Worm (Caenorhabditis elegans) whole organism, young adult: ENCODE results near the gene Y50D4C.5.
A peak's percentile ranks its signal among the peaks of the same experiment; 100 is the strongest.

Experiments
- B0261.1 ChIP-seq: sonication (generic microtip); optimal IDR thresholded peaks from 2 replicates; lab custom pipeline; 2016; ENCODE audit warnings: mild to moderate bottlenecking, missing genetic modification characterization, moderate library complexity, missing compliant biosample characterization
- C17E4.6 ChIP-seq: fragments of 200-800 bp; sonication (Bioruptor generic); IDR thresholded peaks from 2 replicates; pipeline ENCODE4 v1.3.6; 2022; ENCODE audit warnings: missing genetic modification reagents, missing genetic modification characterization, missing compliant biosample characterization
- F22D6.2 ChIP-seq: sonication (generic microtip); optimal IDR thresholded peaks from 2 replicates; lab custom pipeline; 2016; ENCODE audit warnings: mild to moderate bottlenecking, missing genetic modification characterization, missing compliant biosample characterization
- Y95B8A.8 ChIP-seq: fragments of 200-800 bp; sonication (Bioruptor generic); IDR thresholded peaks from 2 replicates; pipeline ENCODE4 v1.3.6; 2022; ENCODE audit warnings: missing genetic modification reagents, missing genetic modification characterization, missing compliant biosample characterization
- akir-1 ChIP-seq: fragments of 200-800 bp; sonication (Bioruptor generic); optimal IDR thresholded peaks from 2 replicates; lab custom pipeline; 2018; ENCODE audit warnings: mild to moderate bottlenecking, missing genetic modification characterization, moderate library complexity, missing compliant biosample characterization
- ama-1 ChIP-seq, 3 experiments: fragments of 150-350 bp in 1 of 3; sonication (generic microtip) in 2 of 3; optimal IDR thresholded peaks; 2 replicates each; lab custom pipeline; 2014 to 2018; ENCODE audit warnings: missing biosample characterization in 2 of 3, missing genetic modification characterization in 2 of 3, missing genetic modification reagents in 2 of 3
- aptf-2 ChIP-seq: fragments of 200-800 bp; sonication (Bioruptor generic); conservative IDR thresholded peaks from 2 replicates; pipeline ENCODE4 v1.3.6; 2022; ENCODE audit warnings: missing genetic modification reagents, missing genetic modification characterization, missing compliant biosample characterization
- attf-5 ChIP-seq: fragments of 200-800 bp; sonication (Bioruptor generic); optimal IDR thresholded peaks from 2 replicates; lab custom pipeline; 2018; ENCODE audit warnings: mild to moderate bottlenecking, missing genetic modification characterization, missing compliant biosample characterization
- ccch-3 ChIP-seq: fragments of 200-800 bp; sonication (Bioruptor generic); optimal IDR thresholded peaks from 2 replicates; lab custom pipeline; 2018; ENCODE audit warnings: mild to moderate bottlenecking, missing genetic modification characterization, missing compliant biosample characterization
- cebp-1 ChIP-seq, 2 experiments: fragments of 200-800 bp in 1 of 2; sonication (Bioruptor generic) in 1 of 2; sonication (generic microtip) in 1 of 2; IDR thresholded peaks in 1 of 2; optimal IDR thresholded peaks in 1 of 2; 2 replicates each; pipeline versions ENCODE4 v1.3.6 to Lab custom; 2017 to 2022; ENCODE audit warnings: missing compliant biosample characterization in 2 of 2, missing genetic modification characterization in 2 of 2, mild to moderate bottlenecking in 1 of 2, missing genetic modification reagents in 1 of 2, moderate library complexity in 1 of 2
- ceh-100 ChIP-seq: fragments of 200-800 bp; sonication (Bioruptor generic); IDR thresholded peaks from 2 replicates; pipeline ENCODE4 v1.3.6; 2022; ENCODE audit warnings: missing genetic modification reagents, missing genetic modification characterization, missing compliant biosample characterization
- ceh-27 ChIP-seq: fragments of 200-800 bp; sonication (Bioruptor generic); optimal IDR thresholded peaks from 2 replicates; lab custom pipeline; 2018; ENCODE audit warnings: mild to moderate bottlenecking, missing genetic modification characterization, moderate library complexity, missing compliant biosample characterization
- ceh-91 ChIP-seq: fragments of 200-800 bp; sonication (Bioruptor generic); IDR thresholded peaks from 2 replicates; pipeline ENCODE4 v1.3.6; 2022; ENCODE audit warnings: missing genetic modification reagents, missing genetic modification characterization, missing compliant biosample characterization
- dox-1 ChIP-seq: fragments of 200-800 bp; sonication (Bioruptor generic); IDR thresholded peaks from 2 replicates; pipeline ENCODE4 v1.3.6; 2022; ENCODE audit warnings: missing genetic modification reagents, missing genetic modification characterization, missing compliant biosample characterization
- egl-18 ChIP-seq: fragments of 200-800 bp; sonication (Bioruptor generic); IDR thresholded peaks from 2 replicates; pipeline ENCODE4 v1.3.6; 2022; ENCODE audit warnings: missing genetic modification reagents, missing genetic modification characterization, missing compliant biosample characterization
- ekl-4 ChIP-seq: fragments of 200-800 bp; sonication (Bioruptor generic); IDR thresholded peaks from 2 replicates; pipeline ENCODE4 v1.3.6; 2022; ENCODE audit warnings: missing genetic modification reagents, missing genetic modification characterization, missing compliant biosample characterization
- fkh-3 ChIP-seq: sonication (generic microtip); optimal IDR thresholded peaks from 2 replicates; lab custom pipeline; 2016; ENCODE audit warnings: mild to moderate bottlenecking, missing genetic modification characterization, missing compliant biosample characterization
- hmg-1.2 ChIP-seq: fragments of 200-800 bp; sonication (Bioruptor generic); IDR thresholded peaks from 2 replicates; pipeline ENCODE4 v1.3.6; 2022; ENCODE audit warnings: missing genetic modification reagents, missing genetic modification characterization, missing compliant biosample characterization
- hrde-1 ChIP-seq: sonication (generic microtip); optimal IDR thresholded peaks from 2 replicates; lab custom pipeline; 2016; ENCODE audit warnings: missing genetic modification characterization, mild to moderate bottlenecking, missing compliant biosample characterization, moderate library complexity, missing genotype, missing genetic modification reagents, borderline replicate concordance
- let-607 ChIP-seq, 2 experiments: fragments of 200-800 bp in 1 of 2; sonication (Bioruptor generic) in 1 of 2; sonication (generic microtip) in 1 of 2; optimal IDR thresholded peaks; 2 replicates each; lab custom pipeline; 2016 to 2018; ENCODE audit warnings: mild to moderate bottlenecking in 2 of 2, missing compliant biosample characterization in 2 of 2, missing genetic modification characterization in 2 of 2, moderate library complexity in 2 of 2, missing genotype in 1 of 2
- lin-35 ChIP-seq, 3 experiments: fragments of 150-350 bp in 2 of 3; sonication (generic microtip) in 1 of 3; optimal IDR thresholded peaks; 2 replicates each; lab custom pipeline; 2014 to 2018; ENCODE audit warnings: missing biosample characterization in 3 of 3, missing genetic modification characterization in 3 of 3, missing genetic modification reagents in 3 of 3
- lin-40 ChIP-seq: sonication (generic microtip); optimal IDR thresholded peaks from 2 replicates; lab custom pipeline; 2016; ENCODE audit warnings: missing genetic modification characterization, mild to moderate bottlenecking, missing compliant biosample characterization, missing genotype, missing genetic modification reagents
- lsl-1 ChIP-seq: fragments of 200-800 bp; sonication (Bioruptor generic); optimal IDR thresholded peaks from 2 replicates; lab custom pipeline; 2018; ENCODE audit warnings: mild to moderate bottlenecking, missing genetic modification characterization, moderate library complexity, missing compliant biosample characterization
- lsy-27 ChIP-seq: sonication (generic microtip); optimal IDR thresholded peaks from 2 replicates; lab custom pipeline; 2017; ENCODE audit warnings: missing genetic modification characterization, mild to moderate bottlenecking, missing compliant biosample characterization, antibody characterized with exemption, missing genotype, borderline replicate concordance; ENCODE audit not compliant: insufficient read depth
- mxl-1 ChIP-seq: sonication (generic microtip); optimal IDR thresholded peaks from 2 replicates; lab custom pipeline; 2016; ENCODE audit warnings: missing genetic modification characterization, missing compliant biosample characterization
- nhr-80 ChIP-seq: sonication (generic microtip); optimal IDR thresholded peaks from 2 replicates; lab custom pipeline; 2016; ENCODE audit warnings: missing genetic modification characterization, missing compliant biosample characterization
- nhr-90 ChIP-seq: sonication (generic microtip); optimal IDR thresholded peaks from 2 replicates; lab custom pipeline; 2016; ENCODE audit warnings: missing genotype, mild to moderate bottlenecking, missing genetic modification characterization, missing compliant biosample characterization
- pha-4 ChIP-seq: fragments of 150-350 bp; sonication (generic microtip); optimal IDR thresholded peaks from 2 replicates; lab custom pipeline; 2014; ENCODE audit warnings: missing biosample characterization, missing genetic modification reagents, missing genetic modification characterization
- snpc-4 ChIP-seq, 5 experiments: fragments of 150-350 bp in 1 of 5; sonication (generic microtip) in 4 of 5; optimal IDR thresholded peaks; 2 replicates each; lab custom pipeline; 2014 to 2018; ENCODE audit warnings: missing genetic modification characterization in 5 of 5, missing biosample characterization in 3 of 5, antibody characterized with exemption in 2 of 5, mild to moderate bottlenecking in 2 of 5, missing compliant biosample characterization in 2 of 5, missing genotype in 2 of 5, moderate library complexity in 2 of 5, missing genetic modification reagents in 1 of 5
- somi-1 ChIP-seq: fragments of 200-800 bp; sonication (Bioruptor generic); optimal IDR thresholded peaks from 2 replicates; lab custom pipeline; 2018; ENCODE audit warnings: mild to moderate bottlenecking, missing genetic modification characterization, missing compliant biosample characterization
- sptf-2 ChIP-seq: fragments of 200-800 bp; sonication (Bioruptor generic); optimal IDR thresholded peaks from 2 replicates; lab custom pipeline; 2018; ENCODE audit warnings: mild to moderate bottlenecking, missing genetic modification characterization, missing compliant biosample characterization
- tbp1 ChIP-seq: fragments of 200-800 bp; sonication (Bioruptor generic); optimal IDR thresholded peaks from 2 replicates; lab custom pipeline; 2018; ENCODE audit warnings: mild to moderate bottlenecking, missing genetic modification characterization, missing compliant biosample characterization
- unc-62 ChIP-seq: fragments of 150-350 bp; optimal IDR thresholded peaks from 2 replicates; lab custom pipeline; 2014; ENCODE audit warnings: missing biosample characterization, missing genetic modification reagents, missing genetic modification characterization
- zfh-2 ChIP-seq: fragments of 200-800 bp; sonication (Bioruptor generic); conservative IDR thresholded peaks from 2 replicates; pipeline ENCODE4 v1.3.6; 2022; ENCODE audit warnings: missing genetic modification reagents, missing genetic modification characterization, missing compliant biosample characterization
- ztf-18 ChIP-seq: sonication (generic microtip); optimal IDR thresholded peaks from 2 replicates; lab custom pipeline; 2016; ENCODE audit warnings: missing genotype, mild to moderate bottlenecking, missing genetic modification characterization, missing compliant biosample characterization
- ztf-22 ChIP-seq: fragments of 200-800 bp; sonication (Bioruptor generic); optimal IDR thresholded peaks from 2 replicates; lab custom pipeline; 2018; ENCODE audit warnings: mild to moderate bottlenecking, missing genetic modification characterization, moderate library complexity, missing compliant biosample characterization
- ztf-26 ChIP-seq: sonication (generic microtip); optimal IDR thresholded peaks from 2 replicates; lab custom pipeline; 2017; ENCODE audit warnings: missing genetic modification characterization, missing compliant biosample characterization
- ztf-28 ChIP-seq: fragments of 200-800 bp; sonication (Bioruptor generic); IDR thresholded peaks from 2 replicates; pipeline ENCODE4 v1.3.6; 2022; ENCODE audit warnings: missing genetic modification reagents, missing genetic modification characterization, missing compliant biosample characterization

Gene Y50D4C.5

DNA sequence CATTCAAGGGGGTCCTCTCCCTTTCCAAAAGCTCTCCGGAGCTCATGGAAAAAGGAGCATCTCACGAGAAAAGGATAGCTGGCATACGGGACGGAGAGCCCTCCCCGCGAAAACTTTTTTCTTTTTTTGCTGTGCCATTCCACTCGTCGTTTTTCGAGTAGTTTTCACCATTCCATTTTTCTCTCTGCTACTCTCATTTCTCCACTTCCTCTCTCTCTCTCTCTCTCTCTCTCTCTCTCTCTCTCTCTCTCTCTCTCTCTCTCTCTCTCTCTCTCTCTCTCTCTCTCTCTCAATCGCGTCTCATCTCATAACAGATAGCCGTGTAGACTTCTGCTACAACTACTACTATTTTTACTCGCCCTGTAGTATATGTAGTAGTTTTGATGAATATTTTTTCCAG is 23.8 kb downstream of the Y50D4C.5 start:
- TF ChIP-seq aptf-2 (no peak), ceh-91 (GFP tag; lab: Robert Waterston, UW) (no peak), hmg-1.2 (GFP tag; lab: Robert Waterston, UW) (peak; percentile 72), somi-1 (GFP tag; lab: Kevin White, UChicago) (peak; percentile 25), Y95B8A.8 (GFP tag; lab: Robert Waterston, UW) (no peak), zfh-2 (GFP tag; lab: Robert Waterston, UW) (peak; percentile 61), lsl-1 (no peak), ccch-3 (GFP tag; lab: Kevin White, UChicago) (no peak), ekl-4 (no peak), lin-35 (GFP tag; optimal IDR thresholded peaks at IDR 0.05; lab: Kevin White, UChicago) (peak in 1 of 3 experiments; percentile 7)

DNA sequence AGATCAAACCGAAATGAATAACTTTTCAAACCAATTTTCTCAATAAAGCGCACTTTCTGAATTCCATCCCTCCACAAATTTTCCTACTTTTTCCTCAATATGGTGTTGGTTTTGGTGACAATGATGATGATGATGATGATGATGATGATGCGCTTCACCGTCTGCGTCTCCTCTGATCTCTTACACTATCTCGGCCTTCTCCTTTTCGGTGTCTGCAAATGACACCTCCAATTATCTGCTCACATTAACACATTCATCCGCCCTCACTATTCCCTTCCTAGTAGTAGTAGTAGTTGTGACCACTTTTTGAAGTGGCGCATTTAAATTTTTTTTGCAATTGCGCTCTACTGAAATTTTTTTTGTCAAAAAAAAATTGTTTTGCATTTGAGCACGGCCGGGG is 24.9 kb downstream of the Y50D4C.5 start:
- TF ChIP-seq nhr-90 (tag; lab: Kevin White, UChicago), result no peak
- 0 out of 2 replicates have a peak, but pooled peaks have one; percentile 4 for TF ChIP-seq hmg-1.2 (GFP tag; lab: Robert Waterston, UW)
- no peak for TF ChIP-seq sptf-2 (GFP tag; lab: Kevin White, UChicago)
- TF ChIP-seq ama-1 (optimal IDR thresholded peaks at IDR 0.05; lab: Kevin White, UChicago), result no peak
- no peak for TF ChIP-seq ama-1 (GFP tag; optimal IDR thresholded peaks at IDR 0.05; lab: Kevin White, UChicago)

DNA sequence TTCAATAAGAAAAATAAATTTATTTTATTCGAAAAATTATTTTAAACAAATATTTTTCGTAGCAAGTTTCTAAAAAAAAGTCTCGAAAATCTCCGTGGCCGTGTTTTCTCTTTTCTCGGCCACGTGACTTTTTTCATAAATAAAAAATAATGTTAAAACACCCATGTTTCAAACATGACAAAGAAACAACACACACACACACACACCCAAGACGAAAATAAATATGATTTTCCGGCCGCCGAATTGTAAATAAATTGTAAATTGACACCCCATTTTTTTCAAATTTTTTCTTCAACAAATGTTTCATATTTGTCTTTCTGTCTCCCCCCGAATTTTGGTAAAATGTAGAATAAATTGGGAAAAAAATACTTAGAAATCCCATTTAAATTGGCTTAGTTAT is 25.7 kb downstream of the Y50D4C.5 start:
- TF ChIP-seq egl-18 (GFP tag; lab: Robert Waterston, UW) (no peak), B0261.1 (no peak), pha-4 (tag; lab: Kevin White, UChicago) (no peak), lsy-27 (tag; lab: Kevin White, UChicago) (no peak), tbp1 (GFP tag; lab: Kevin White, UChicago) (no peak), hrde-1 (no peak)

DNA sequence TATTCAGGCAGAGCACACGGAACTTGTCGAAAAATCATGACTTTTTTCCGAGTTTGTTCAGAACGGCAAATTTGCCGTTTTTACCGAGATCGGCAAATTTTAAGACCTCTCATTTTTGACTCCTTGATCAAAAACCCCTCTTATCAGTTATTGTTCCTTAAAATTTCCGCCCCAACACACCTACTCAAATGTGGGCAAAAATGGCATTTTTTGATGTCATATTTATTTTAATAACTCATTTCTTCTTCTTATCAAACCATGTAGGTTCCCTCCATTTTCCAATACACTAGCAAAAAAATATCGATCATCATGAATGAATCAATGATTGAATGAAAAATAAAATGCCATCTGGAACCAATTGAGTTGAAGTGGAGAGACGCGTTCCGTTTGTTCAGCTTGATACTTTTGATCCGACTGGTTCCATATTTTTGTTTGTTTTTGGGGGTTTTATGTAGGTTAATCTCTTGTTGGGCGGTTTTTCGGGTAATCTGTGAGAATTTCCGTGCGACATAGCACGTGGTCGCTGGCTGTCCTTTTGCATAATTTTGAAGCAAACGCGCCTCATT is 27.0 kb downstream of the Y50D4C.5 start:
- TF ChIP-seq pha-4 (tag; lab: Kevin White, UChicago), result no peak
- peak; percentile 20 for TF ChIP-seq nhr-80 (tag; lab: Kevin White, UChicago)
- no peak for TF ChIP-seq ceh-100 (GFP tag; lab: Robert Waterston, UW)
- TF ChIP-seq aptf-2, result no peak

DNA sequence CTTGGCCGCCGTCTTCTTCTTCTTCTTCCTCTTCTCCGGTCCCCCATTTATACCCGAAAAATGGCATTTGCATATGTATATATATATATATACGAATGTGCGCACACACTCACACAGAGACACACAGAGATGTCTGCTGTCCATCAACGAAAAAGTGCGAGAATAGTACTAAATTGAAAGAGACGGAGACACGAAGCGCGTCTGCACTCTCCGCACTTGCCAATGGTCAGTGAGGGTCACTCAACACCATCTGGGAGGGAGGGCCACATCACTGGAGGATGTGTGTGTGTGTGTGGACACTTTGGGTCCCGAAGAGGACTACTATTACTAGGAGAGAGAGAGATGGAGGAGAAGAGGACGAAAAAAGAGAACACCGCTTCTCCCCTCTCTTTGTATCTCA is 28.4 kb downstream of the Y50D4C.5 start:
- no peak for TF ChIP-seq unc-62 (GFP tag; lab: Kevin White, UChicago)
- no peak for TF ChIP-seq snpc-4 (GFP tag; optimal IDR thresholded peaks at IDR 0.05; lab: Kevin White, UChicago)
- peak in 2 of 4 experiments; percentile 10 to 47 for TF ChIP-seq snpc-4 (tag; optimal IDR thresholded peaks at IDR 0.05; lab: Kevin White, UChicago)
- TF ChIP-seq fkh-3 (tag; lab: Kevin White, UChicago), result no peak
- no peak for TF ChIP-seq let-607 (tag; optimal IDR thresholded peaks at IDR 0.05; lab: Kevin White, UChicago)
- peak; percentile 53 for TF ChIP-seq ceh-27 (GFP tag; lab: Kevin White, UChicago)
- peak; percentile 19 for TF ChIP-seq attf-5 (GFP tag; lab: Kevin White, UChicago)
- 0 out of 2 replicates have a peak, but pooled peaks have one; percentile 34 for TF ChIP-seq zfh-2 (GFP tag; lab: Robert Waterston, UW)
- TF ChIP-seq dox-1 (GFP tag; lab: Robert Waterston, UW), result peak; percentile 55; the same call in 1 of the 2 replicates
- TF ChIP-seq hmg-1.2 (GFP tag; lab: Robert Waterston, UW), result peak; percentile 84
- TF ChIP-seq ztf-22, result no peak
- TF ChIP-seq lin-40 (tag; lab: Kevin White, UChicago), result peak; percentile 24
- TF ChIP-seq lin-35 (GFP tag; optimal IDR thresholded peaks at IDR 0.05; lab: Kevin White, UChicago), result no peak
- no peak for TF ChIP-seq ztf-18 (tag; lab: Kevin White, UChicago)
- no peak for TF ChIP-seq F22D6.2 (tag; lab: Kevin White, UChicago)
- no peak for TF ChIP-seq C17E4.6 (GFP tag; lab: Robert Waterston, UW)
- no peak for TF ChIP-seq mxl-1
- peak; percentile 8 for TF ChIP-seq tbp1 (GFP tag; lab: Kevin White, UChicago)
- no peak for TF ChIP-seq cebp-1 (GFP tag; IDR thresholded peaks at IDR 0.05; lab: Robert Waterston, UW)
- peak; percentile 53 for TF ChIP-seq cebp-1 (tag; optimal IDR thresholded peaks at IDR 0.05; lab: Kevin White, UChicago)
- no peak for TF ChIP-seq ztf-28 (GFP tag; lab: Robert Waterston, UW)
- no peak for TF ChIP-seq ztf-26 (tag; lab: Kevin White, UChicago)
- TF ChIP-seq akir-1 (GFP tag; lab: Kevin White, UChicago), result no peak
